Worm (Caenorhabditis elegans) whole organism, mixed stage, embryonic: Measurements from ENCODE around the gene npr-9.

Experiments used
- M03D4.4 ChIP-seq: sonication (generic microtip); optimal IDR thresholded peaks from 2 replicates; lab custom pipeline; 2017; ENCODE audit warnings: mild to moderate bottlenecking, missing genetic modification characterization, missing compliant biosample characterization
- bed-3 ChIP-seq: fragments of 200-800 bp; sonication (Bioruptor generic); optimal IDR thresholded peaks from 3 replicates; lab custom pipeline; 2018; ENCODE audit warnings: mild to moderate bottlenecking, missing genetic modification characterization, moderate library complexity, missing compliant biosample characterization
- blmp-1 ChIP-seq: fragments of 150-350 bp; optimal IDR thresholded peaks from 2 replicates; lab custom pipeline; 2014; ENCODE audit warnings: missing biosample characterization, missing genetic modification characterization
- ceh-39 ChIP-seq: fragments of 150-350 bp; optimal IDR thresholded peaks from 2 replicates; lab custom pipeline; 2014; ENCODE audit warnings: missing biosample characterization, missing genetic modification characterization
- ceh-43 ChIP-seq: fragments of 200-800 bp; sonication (Bioruptor generic); optimal IDR thresholded peaks from 2 replicates; lab custom pipeline; 2018; ENCODE audit warnings: mild to moderate bottlenecking, missing genetic modification characterization, moderate library complexity, missing compliant biosample characterization
- ceh-83 ChIP-seq: fragments of 200-800 bp; sonication (Bioruptor generic); optimal IDR thresholded peaks from 2 replicates; lab custom pipeline; 2018; ENCODE audit warnings: mild to moderate bottlenecking, missing genetic modification characterization, missing compliant biosample characterization
- ces-1 ChIP-seq: fragments of 150-350 bp; optimal IDR thresholded peaks from 2 replicates; lab custom pipeline; 2014; ENCODE audit warnings: missing biosample characterization, missing genetic modification reagents, missing genetic modification characterization
- cnd-1 ChIP-seq: fragments of 200-800 bp; sonication (Bioruptor generic); optimal IDR thresholded peaks from 2 replicates; lab custom pipeline; 2018; ENCODE audit warnings: mild to moderate bottlenecking, missing genetic modification characterization, missing compliant biosample characterization
- drap-1 ChIP-seq: fragments of 200-800 bp; sonication (Bioruptor generic); optimal IDR thresholded peaks from 3 replicates; lab custom pipeline; 2018; ENCODE audit warnings: mild to moderate bottlenecking, missing genetic modification characterization, missing compliant biosample characterization
- elt-1 ChIP-seq: sonication (generic microtip); optimal IDR thresholded peaks from 2 replicates; lab custom pipeline; 2017; ENCODE audit warnings: missing genetic modification characterization, mild to moderate bottlenecking, missing compliant biosample characterization, antibody characterized with exemption, moderate library complexity, borderline replicate concordance; ENCODE audit not compliant: insufficient read depth
- elt-3 ChIP-seq: fragments of 150-350 bp; optimal IDR thresholded peaks from 2 replicates; lab custom pipeline; 2014; ENCODE audit warnings: missing biosample characterization, missing genetic modification characterization
- flh-1 ChIP-seq: fragments of 200-800 bp; sonication (Bioruptor generic); optimal IDR thresholded peaks from 2 replicates; lab custom pipeline; 2018; ENCODE audit warnings: mild to moderate bottlenecking, missing genetic modification characterization, moderate library complexity, missing compliant biosample characterization
- ham-2 ChIP-seq: fragments of 200-800 bp; sonication (Bioruptor generic); optimal IDR thresholded peaks from 2 replicates; lab custom pipeline; 2018; ENCODE audit warnings: mild to moderate bottlenecking, missing genetic modification characterization, missing compliant biosample characterization
- hlh-1 ChIP-seq: fragments of 150-350 bp; optimal IDR thresholded peaks from 2 replicates; lab custom pipeline; 2014; ENCODE audit warnings: missing biosample characterization, missing genetic modification reagents, missing genetic modification characterization
- lin-13 ChIP-seq: fragments of 150-350 bp; optimal IDR thresholded peaks from 2 replicates; lab custom pipeline; 2014; ENCODE audit warnings: missing biosample characterization, missing genetic modification characterization
- lin-32 ChIP-seq: fragments of 200-800 bp; sonication (Bioruptor generic); optimal IDR thresholded peaks from 2 replicates; lab custom pipeline; 2018; ENCODE audit warnings: mild to moderate bottlenecking, missing genetic modification characterization, missing compliant biosample characterization
- lsy-2 ChIP-seq: fragments of 150-350 bp; optimal IDR thresholded peaks from 2 replicates; lab custom pipeline; 2014; ENCODE audit warnings: missing biosample characterization, missing genetic modification characterization
- mab-5 ChIP-seq: fragments of 150-350 bp; optimal IDR thresholded peaks from 2 replicates; lab custom pipeline; 2014; ENCODE audit warnings: missing biosample characterization, missing genetic modification characterization
- mls-2 ChIP-seq: sonication (generic microtip); optimal IDR thresholded peaks from 2 replicates; lab custom pipeline; 2016; ENCODE audit warnings: mild to moderate bottlenecking, missing genetic modification characterization, moderate library complexity, missing compliant biosample characterization
- nhr-12 ChIP-seq: fragments of 150-350 bp; optimal IDR thresholded peaks from 2 replicates; lab custom pipeline; 2014; ENCODE audit warnings: missing biosample characterization, missing genetic modification characterization
- nhr-2 ChIP-seq: fragments of 150-350 bp; optimal IDR thresholded peaks from 2 replicates; lab custom pipeline; 2014; ENCODE audit warnings: missing biosample characterization, missing genetic modification characterization
- nhr-28 ChIP-seq: fragments of 150-350 bp; optimal IDR thresholded peaks from 2 replicates; lab custom pipeline; 2014; ENCODE audit warnings: missing biosample characterization, missing genetic modification characterization
- nhr-76 ChIP-seq: sonication (generic microtip); optimal IDR thresholded peaks from 2 replicates; lab custom pipeline; 2017; ENCODE audit warnings: missing biosample characterization, missing genetic modification characterization
- pha-4 ChIP-seq: fragments of 150-350 bp; optimal IDR thresholded peaks from 2 replicates; lab custom pipeline; 2018; ENCODE audit warnings: missing biosample characterization, missing genetic modification reagents, missing genetic modification characterization
- sem-2 ChIP-seq: fragments of 200-800 bp; sonication (Bioruptor generic); optimal IDR thresholded peaks from 2 replicates; lab custom pipeline; 2018; ENCODE audit warnings: mild to moderate bottlenecking, missing genetic modification characterization, missing compliant biosample characterization
- snpc-4 ChIP-seq: fragments of 150-350 bp; optimal IDR thresholded peaks from 2 replicates; lab custom pipeline; 2014; ENCODE audit warnings: missing biosample characterization, missing genetic modification characterization
- sptf-1 ChIP-seq: sonication (generic microtip); optimal IDR thresholded peaks from 2 replicates; lab custom pipeline; 2017; ENCODE audit warnings: mild to moderate bottlenecking, missing genetic modification characterization, moderate library complexity, missing compliant biosample characterization
- tbx-8 ChIP-seq: fragments of 200-800 bp; sonication (Bioruptor generic); optimal IDR thresholded peaks from 2 replicates; lab custom pipeline; 2018; ENCODE audit warnings: mild to moderate bottlenecking, missing genetic modification characterization, moderate library complexity, missing compliant biosample characterization
- unc-120 ChIP-seq: sonication (generic microtip); optimal IDR thresholded peaks from 2 replicates; lab custom pipeline; 2017; ENCODE audit warnings: missing genetic modification characterization, missing compliant biosample characterization; ENCODE audit not compliant: poor library complexity, severe bottlenecking
- unc-39 ChIP-seq: fragments of 150-350 bp; optimal IDR thresholded peaks from 2 replicates; lab custom pipeline; 2014; ENCODE audit warnings: missing biosample characterization, missing genetic modification characterization
- unc-62 ChIP-seq: fragments of 150-350 bp; optimal IDR thresholded peaks from 2 replicates; lab custom pipeline; 2014; ENCODE audit warnings: missing biosample characterization, missing genetic modification reagents, missing genetic modification characterization
- zip-8 ChIP-seq: fragments of 150-350 bp; optimal IDR thresholded peaks from 2 replicates; lab custom pipeline; 2014; ENCODE audit warnings: missing biosample characterization, missing genetic modification characterization
- ztf-11 ChIP-seq: fragments of 150-350 bp; optimal IDR thresholded peaks from 2 replicates; lab custom pipeline; 2014; ENCODE audit warnings: missing biosample characterization, missing genetic modification characterization

npr-9 gene

DNA sequence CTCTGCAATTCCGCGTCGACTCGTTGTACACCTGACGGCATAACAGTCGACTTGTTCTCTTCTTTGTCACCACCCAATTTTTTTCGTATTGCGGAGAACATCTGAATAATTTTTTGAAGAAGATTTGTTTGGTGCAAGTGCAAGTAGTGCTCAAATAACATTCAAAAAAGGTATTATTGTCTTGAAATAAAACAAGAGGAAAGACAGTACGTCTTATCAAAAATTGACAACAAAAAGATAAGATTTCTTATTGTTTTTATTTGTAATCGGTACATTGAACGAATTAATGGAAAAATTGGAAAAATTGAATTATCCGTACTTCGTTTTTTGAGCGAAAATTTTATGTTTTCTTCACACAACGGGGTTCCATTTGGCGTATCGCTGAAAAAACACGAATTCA lies 23.8 kb upstream of the npr-9 start, which contains the start of gene F08G12.1:
TSS of gene F08G12.1 (minus strand) at position 101 of the 400 bp plus-strand sequence.
- TF ChIP-seq hlh-1 (tag; lab: Kevin White, UChicago) (no peak), mls-2 (tag; lab: Kevin White, UChicago) (no peak), nhr-12 (no peak), unc-62 (no peak), pha-4 (no peak), sptf-1 (tag; lab: Kevin White, UChicago) (no peak), elt-3 (tag; lab: Kevin White, UChicago) (no peak), nhr-2 (tag; lab: Kevin White, UChicago) (no peak), nhr-28 (tag; lab: Kevin White, UChicago) (no peak), sem-2 (no peak), flh-1 (GFP tag; lab: Kevin White, UChicago) (no peak), drap-1 (GFP tag; lab: Kevin White, UChicago) (no peak), bed-3 (GFP tag; lab: Kevin White, UChicago) (no peak), ces-1 (GFP tag; lab: Kevin White, UChicago) (no peak), nhr-76 (tag; lab: Kevin White, UChicago) (no peak), M03D4.4 (tag; lab: Kevin White, UChicago) (no peak), ztf-11 (tag; lab: Kevin White, UChicago) (no peak)

ce11 chrX:11307056-11307455 lies 22.5 kb upstream of the npr-9 start, which contains the start of gene vhl-1:
TSS of gene vhl-1 (plus strand) at chrX:11307356.
- TF ChIP-seq drap-1 (GFP tag; lab: Kevin White, UChicago) (no peak), pha-4 (no peak), ham-2 (GFP tag; lab: Kevin White, UChicago) (no peak), ceh-43 (GFP tag; lab: Kevin White, UChicago) (no peak), zip-8 (tag; lab: Kevin White, UChicago) (no peak), unc-39 (tag; lab: Kevin White, UChicago) (no peak), ceh-39 (no peak), sptf-1 (tag; lab: Kevin White, UChicago) (no peak), nhr-12 (no peak), lsy-2 (tag; lab: Kevin White, UChicago) (no peak), elt-3 (tag; lab: Kevin White, UChicago) (no peak), lin-32 (GFP tag; lab: Kevin White, UChicago) (no peak), hlh-1 (tag; lab: Kevin White, UChicago) (no peak), bed-3 (GFP tag; lab: Kevin White, UChicago) (no peak), cnd-1 (tag; lab: Kevin White, UChicago) (no peak)

ce11 chrX:11310285-11310838 lies 19.2 kb upstream of the npr-9 start, which contains the start of gene F08G12.5:
TSS of gene F08G12.5 (minus strand) at chrX:11310285.
- TF ChIP-seq cnd-1 (tag; lab: Kevin White, UChicago), result no peak

ce11 chrX:11315392-11315791 lies 14.1 kb upstream of the npr-9 start, which contains the start of gene F08G12.11:
TSS of gene F08G12.11 (minus strand) at chrX:11315572.
- TF ChIP-seq blmp-1 (tag; lab: Kevin White, UChicago) (no peak), sptf-1 (tag; lab: Kevin White, UChicago) (no peak), mab-5 (no peak), ceh-39 (no peak), nhr-2 (tag; lab: Kevin White, UChicago) (no peak), snpc-4 (tag; lab: Kevin White, UChicago) (no peak), ham-2 (GFP tag; lab: Kevin White, UChicago) (no peak), elt-3 (tag; lab: Kevin White, UChicago) (no peak), ceh-43 (GFP tag; lab: Kevin White, UChicago) (no peak), zip-8 (tag; lab: Kevin White, UChicago) (no peak), elt-1 (tag; lab: Kevin White, UChicago) (no peak), ces-1 (GFP tag; lab: Kevin White, UChicago) (no peak), unc-39 (tag; lab: Kevin White, UChicago) (no peak), tbx-8 (GFP tag; lab: Kevin White, UChicago) (no peak), nhr-28 (tag; lab: Kevin White, UChicago) (no peak), nhr-76 (tag; lab: Kevin White, UChicago) (no peak), flh-1 (GFP tag; lab: Kevin White, UChicago) (no peak), nhr-12 (no peak)

DNA sequence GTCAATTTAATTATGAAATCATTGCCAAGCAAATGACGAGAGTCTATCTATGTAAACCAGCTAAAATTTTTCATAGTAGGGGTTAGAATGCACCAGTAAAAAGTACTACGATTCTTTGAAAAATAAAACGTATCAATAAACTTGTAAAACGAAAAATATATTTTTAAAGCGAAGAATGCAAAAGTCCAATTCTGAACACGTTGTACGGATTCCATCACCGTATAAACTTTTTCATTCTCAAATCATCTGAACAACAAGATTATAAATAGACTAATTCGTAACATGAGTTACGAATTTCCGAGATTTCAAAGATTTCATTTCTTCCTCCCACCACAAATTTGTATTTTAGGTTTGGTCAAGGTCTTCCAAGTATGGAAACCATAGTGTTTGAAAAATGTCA lies 12.8 kb upstream of the npr-9 start, which contains the start of gene nlp-57:
TSS of gene nlp-57 (plus strand) at position 301 of the 400 bp plus-strand sequence.
- TF ChIP-seq lin-13 (tag; lab: Kevin White, UChicago) (no peak), flh-1 (GFP tag; lab: Kevin White, UChicago) (no peak), sem-2 (no peak), lsy-2 (tag; lab: Kevin White, UChicago) (no peak), mls-2 (tag; lab: Kevin White, UChicago) (no peak), ceh-83 (no peak), ceh-43 (GFP tag; lab: Kevin White, UChicago) (no peak), unc-120 (tag; lab: Kevin White, UChicago) (no peak), hlh-1 (tag; lab: Kevin White, UChicago) (no peak), elt-3 (tag; lab: Kevin White, UChicago) (no peak), cnd-1 (tag; lab: Kevin White, UChicago) (no peak), ceh-39 (no peak), zip-8 (tag; lab: Kevin White, UChicago) (no peak), ztf-11 (tag; lab: Kevin White, UChicago) (no peak), nhr-2 (tag; lab: Kevin White, UChicago) (no peak)
- TF ChIP-seq, all 35 proteins: peak for 0
